Worm (Caenorhabditis elegans) whole organism, dauer: Measurements from ENCODE around the gene F19B10.10.

Source experiments
- unc-62 ChIP-seq: sonication (generic microtip); optimal IDR thresholded peaks from 2 replicates; lab custom pipeline; 2017; ENCODE audit warnings: missing biosample characterization, missing genetic modification reagents, missing genetic modification characterization

The F19B10.10 gene

ce11 chrII:3640197-3640596 lies 41.0 kb downstream of the F19B10.10 start, which contains the start of gene M151.10:
Gene M151.10 (minus strand): TSS chrII:3640297.
- TF ChIP-seq unc-62 (GFP tag; lab: Kevin White, UChicago) = no peak

- TF ChIP-seq unc-62 (GFP tag; lab: Kevin White, UChicago) = no peak
Observed at ce11 chrII:3639238-3639637, 42.0 kb downstream of the F19B10.10 start, which contains the start of gene fbxb-31. Gene fbxb-31 (minus strand): TSS chrII:3639338.

- no peak for TF ChIP-seq unc-62 (GFP tag; lab: Kevin White, UChicago)
Observed at ce11 chrII:3634765-3635164, 46.5 kb downstream of the F19B10.10 start.

ce11 chrII:3630810-3631209 lies 50.4 kb downstream of the F19B10.10 start, which contains the start of gene M151.2:
Gene M151.2 (plus strand): TSS chrII:3631110.
- TF ChIP-seq unc-62 (GFP tag; lab: Kevin White, UChicago) = no peak
